Worm (Caenorhabditis elegans) whole organism, early embryonic: Measurements from ENCODE around the gene col-39.

ENCODE experiments used
- B0310.2 ChIP-seq: sonication (generic microtip); optimal IDR thresholded peaks from 2 replicates; lab custom pipeline; 2016; ENCODE audit warnings: mild to moderate bottlenecking, missing genetic modification characterization, missing compliant biosample characterization
- F13C5.2 ChIP-seq: sonication (generic microtip); optimal IDR thresholded peaks from 2 replicates; lab custom pipeline; 2017; ENCODE audit warnings: mild to moderate bottlenecking, missing genetic modification characterization, inconsistent platforms, missing compliant biosample characterization
- aly-1 ChIP-seq: sonication (generic microtip); optimal IDR thresholded peaks from 2 replicates; lab custom pipeline; 2016; ENCODE audit warnings: missing genetic modification characterization, missing compliant biosample characterization
- ama-1 ChIP-seq: fragments of 150-350 bp; optimal IDR thresholded peaks from 2 replicates; lab custom pipeline; 2014
- ceh-13 ChIP-seq: fragments of 200-800 bp; sonication (Bioruptor generic); optimal IDR thresholded peaks from 2 replicates; lab custom pipeline; 2018; ENCODE audit warnings: mild to moderate bottlenecking, missing genetic modification characterization, missing compliant biosample characterization
- ceh-36 ChIP-seq: sonication (generic microtip); optimal IDR thresholded peaks from 2 replicates; lab custom pipeline; 2016; ENCODE audit warnings: missing genetic modification characterization, inconsistent platforms, missing compliant biosample characterization
- ets-7 ChIP-seq: sonication (generic microtip); optimal IDR thresholded peaks from 2 replicates; lab custom pipeline; 2016; ENCODE audit warnings: missing genotype, missing genetic modification characterization, missing compliant biosample characterization
- flt-1 ChIP-seq: fragments of 200-800 bp; sonication (Bioruptor generic); IDR thresholded peaks from 2 replicates; pipeline ENCODE4 v1.3.6; 2022; ENCODE audit warnings: missing genetic modification characterization, missing compliant biosample characterization
- hmbx-1 ChIP-seq: sonication (generic microtip); optimal IDR thresholded peaks from 2 replicates; lab custom pipeline; 2016; ENCODE audit warnings: mild to moderate bottlenecking, missing genetic modification characterization, missing compliant biosample characterization
- hmg-4 ChIP-seq: fragments of 200-800 bp; sonication (Bioruptor generic); optimal IDR thresholded peaks from 2 replicates; lab custom pipeline; 2018; ENCODE audit warnings: mild to moderate bottlenecking, missing genetic modification characterization, missing compliant biosample characterization
- hnd-1 ChIP-seq: sonication (generic microtip); optimal IDR thresholded peaks from 2 replicates; lab custom pipeline; 2016; ENCODE audit warnings: missing genetic modification characterization, missing compliant biosample characterization
- pes-1 ChIP-seq: fragments of 200-800 bp; sonication (Bioruptor generic); IDR thresholded peaks from 2 replicates; pipeline ENCODE4 v1.3.6; 2022; ENCODE audit warnings: missing genetic modification reagents, missing genetic modification characterization, missing compliant biosample characterization
- scrt-1 ChIP-seq: fragments of 200-800 bp; sonication (Bioruptor generic); IDR thresholded peaks from 2 replicates; pipeline ENCODE4 v1.3.6; 2022; ENCODE audit warnings: missing genetic modification characterization, missing compliant biosample characterization
- sea-1 ChIP-seq: fragments of 200-800 bp; sonication (Bioruptor generic); conservative IDR thresholded peaks from 2 replicates; pipeline ENCODE4 v1.3.6; 2022; ENCODE audit warnings: missing genetic modification characterization, missing compliant biosample characterization
- tbx-11 ChIP-seq: fragments of 200-800 bp; sonication (Bioruptor generic); IDR thresholded peaks from 2 replicates; pipeline ENCODE4 v1.3.6; 2022; ENCODE audit warnings: missing genetic modification characterization, missing compliant biosample characterization
- tbx-37 ChIP-seq: fragments of 200-800 bp; sonication (Bioruptor generic); conservative IDR thresholded peaks from 2 replicates; pipeline ENCODE4 v1.3.6; 2022; ENCODE audit warnings: missing genetic modification reagents, missing genetic modification characterization, missing compliant biosample characterization
- tra-4 ChIP-seq: sonication (generic microtip); optimal IDR thresholded peaks from 2 replicates; lab custom pipeline; 2017; ENCODE audit warnings: missing genetic modification characterization, missing compliant biosample characterization

col-39 gene

DNA sequence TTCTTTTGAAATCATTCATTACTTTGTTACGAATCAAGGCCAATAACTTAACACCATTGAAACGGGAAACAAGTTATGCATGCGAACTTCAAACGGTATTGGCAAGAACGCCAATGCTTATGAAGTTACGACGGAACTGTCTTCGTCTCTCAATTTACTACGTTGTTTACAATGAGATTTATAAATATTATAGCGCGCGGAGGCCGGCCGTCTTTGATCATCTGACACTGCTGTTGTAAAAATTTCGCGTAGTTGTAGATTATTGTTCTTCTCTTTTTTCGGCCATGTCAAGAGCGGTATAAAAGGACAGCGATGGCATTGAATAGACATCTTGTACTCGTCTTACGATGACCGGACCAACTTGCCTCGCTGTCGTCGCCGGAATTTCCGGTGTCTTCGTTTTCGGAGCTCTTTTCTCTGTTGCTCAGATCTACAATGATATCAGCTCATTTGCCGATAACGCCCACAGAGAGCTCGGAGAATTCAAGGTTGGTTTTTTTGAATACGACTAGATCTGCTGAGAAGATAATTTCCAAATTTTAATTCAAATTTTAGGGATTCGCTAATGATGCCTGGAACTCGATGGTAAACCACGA, at the start of gene col-39:
Gene col-39 (plus strand): TSS at position 342 of the 596 bp plus-strand sequence.
- no peak for TF ChIP-seq ceh-36 (tag; lab: Kevin White, UChicago)
- no peak for TF ChIP-seq scrt-1 (GFP tag; lab: Robert Waterston, UW)
- TF ChIP-seq ama-1: no peak
- no peak for TF ChIP-seq tra-4
- no peak for TF ChIP-seq hnd-1 (tag; lab: Kevin White, UChicago)
- no peak for TF ChIP-seq ceh-13 (GFP tag; lab: Kevin White, UChicago)
- no peak for TF ChIP-seq F13C5.2 (tag; lab: Kevin White, UChicago)
- TF ChIP-seq tbx-37 (GFP tag; lab: Robert Waterston, UW): no peak
- TF ChIP-seq B0310.2 (tag; lab: Kevin White, UChicago): no peak
- no peak for TF ChIP-seq tbx-11 (GFP tag; lab: Robert Waterston, UW)
- TF ChIP-seq flt-1 (GFP tag; lab: Robert Waterston, UW): no peak
- no peak for TF ChIP-seq pes-1 (GFP tag; lab: Robert Waterston, UW)
- TF ChIP-seq hmg-4 (GFP tag; lab: Kevin White, UChicago): no peak
- TF ChIP-seq ets-7 (tag; lab: Kevin White, UChicago): no peak
- no peak for TF ChIP-seq hmbx-1 (tag; lab: Kevin White, UChicago)
- TF ChIP-seq aly-1 (tag; lab: Kevin White, UChicago): no peak
- no peak for TF ChIP-seq sea-1 (GFP tag; lab: Robert Waterston, UW)

ce11 chrII:10656395-10656794, 48.3 kb upstream of the col-39 start:
- TF ChIP-seq hmg-4 (GFP tag; lab: Kevin White, UChicago) (no peak), scrt-1 (GFP tag; lab: Robert Waterston, UW) (no peak), ceh-13 (GFP tag; lab: Kevin White, UChicago) (no peak), sea-1 (GFP tag; lab: Robert Waterston, UW) (no peak), tbx-37 (GFP tag; lab: Robert Waterston, UW) (no peak), ets-7 (tag; lab: Kevin White, UChicago) (no peak), tra-4 (no peak), hmbx-1 (tag; lab: Kevin White, UChicago) (no peak), flt-1 (GFP tag; lab: Robert Waterston, UW) (no peak), tbx-11 (GFP tag; lab: Robert Waterston, UW) (no peak), F13C5.2 (tag; lab: Kevin White, UChicago) (no peak), hnd-1 (tag; lab: Kevin White, UChicago) (no peak), B0310.2 (tag; lab: Kevin White, UChicago) (no peak), pes-1 (GFP tag; lab: Robert Waterston, UW) (no peak), aly-1 (tag; lab: Kevin White, UChicago) (no peak)

- TF ChIP-seq B0310.2 (tag; lab: Kevin White, UChicago) (no peak), hmbx-1 (tag; lab: Kevin White, UChicago) (no peak), ceh-13 (GFP tag; lab: Kevin White, UChicago) (no peak), sea-1 (GFP tag; lab: Robert Waterston, UW) (0 out of 2 replicates have a peak, but pooled peaks have one; percentile 9)
Observed at ce11 chrII:10657632-10658108, 47.0 kb upstream of the col-39 start, which contains the start of gene lact-3. Gene lact-3 (minus strand): TSS chrII:10657682.

DNA sequence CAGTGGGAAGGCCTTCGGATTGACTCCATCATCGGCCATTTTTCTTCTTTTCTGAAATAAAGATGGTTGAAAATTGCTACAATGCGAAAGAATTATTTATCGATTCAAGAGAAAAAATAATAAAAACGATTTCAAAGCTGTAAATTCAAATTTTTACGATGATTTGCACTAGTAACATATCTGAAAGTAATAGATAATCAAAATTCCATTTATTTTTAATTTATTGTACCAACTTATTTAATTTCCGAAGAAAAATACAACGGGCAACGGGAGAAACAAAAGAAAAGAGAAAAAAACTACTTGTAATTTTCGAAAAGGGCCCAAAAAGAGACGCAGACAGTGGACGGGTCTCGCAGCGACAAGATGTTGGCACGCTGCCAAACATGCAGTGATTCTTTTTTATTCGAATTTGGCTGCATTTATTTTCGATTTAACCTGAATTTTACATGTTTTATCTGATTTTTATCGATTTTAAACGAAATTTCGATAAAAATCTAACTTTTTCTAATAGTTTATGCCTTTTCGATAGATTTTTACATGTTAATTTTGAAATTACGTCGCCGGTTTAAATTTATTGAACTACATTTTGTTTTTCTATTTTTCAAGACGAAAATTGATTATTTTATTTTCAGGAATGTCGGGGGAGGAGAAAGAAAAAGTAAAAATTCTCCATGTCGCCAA, 46.0 kb upstream of the col-39 start, which contains the start of the genes snu-13 and rsp-7:
Gene snu-13 (minus strand): TSS at position 51 of the 681 bp plus-strand sequence.
Gene rsp-7 (plus strand): TSS at position 631 of the 681 bp plus-strand sequence.
- TF ChIP-seq flt-1 (GFP tag; lab: Robert Waterston, UW): no peak
- no peak for TF ChIP-seq tra-4
- no peak for TF ChIP-seq ceh-36 (tag; lab: Kevin White, UChicago)
- no peak for TF ChIP-seq ama-1
- no peak for TF ChIP-seq sea-1 (GFP tag; lab: Robert Waterston, UW)
- TF ChIP-seq hmbx-1 (tag; lab: Kevin White, UChicago): no peak
- no peak for TF ChIP-seq hnd-1 (tag; lab: Kevin White, UChicago)
- no peak for TF ChIP-seq aly-1 (tag; lab: Kevin White, UChicago)
- TF ChIP-seq scrt-1 (GFP tag; lab: Robert Waterston, UW): no peak
- TF ChIP-seq B0310.2 (tag; lab: Kevin White, UChicago): no peak
- TF ChIP-seq tbx-37 (GFP tag; lab: Robert Waterston, UW): no peak
- no peak for TF ChIP-seq pes-1 (GFP tag; lab: Robert Waterston, UW)
- TF ChIP-seq tbx-11 (GFP tag; lab: Robert Waterston, UW): no peak
- no peak for TF ChIP-seq hmg-4 (GFP tag; lab: Kevin White, UChicago)
- no peak for TF ChIP-seq F13C5.2 (tag; lab: Kevin White, UChicago)
- no peak for TF ChIP-seq ets-7 (tag; lab: Kevin White, UChicago)

- TF ChIP-seq sea-1 (GFP tag; lab: Robert Waterston, UW) (no peak), scrt-1 (GFP tag; lab: Robert Waterston, UW) (no peak), tbx-37 (GFP tag; lab: Robert Waterston, UW) (no peak), aly-1 (tag; lab: Kevin White, UChicago) (no peak), B0310.2 (tag; lab: Kevin White, UChicago) (no peak)
Observed at ce11 chrII:10659585-10659984, 45.1 kb upstream of the col-39 start.

ce11 chrII:10660892-10661291, 43.8 kb upstream of the col-39 start, which contains the start of gene marc-2:
Gene marc-2 (minus strand): TSS chrII:10660992.
- TF ChIP-seq F13C5.2 (tag; lab: Kevin White, UChicago) (no peak), flt-1 (GFP tag; lab: Robert Waterston, UW) (no peak), hmg-4 (GFP tag; lab: Kevin White, UChicago) (no peak), hmbx-1 (tag; lab: Kevin White, UChicago) (no peak), aly-1 (tag; lab: Kevin White, UChicago) (no peak), hnd-1 (tag; lab: Kevin White, UChicago) (no peak)
